Worm (Caenorhabditis elegans) whole organism, L2 larva: ENCODE data around the gene T24D3.2.
A peak's percentile ranks its signal among the peaks of the same experiment; 100 is the strongest.

Experiments
- C34F6.9 ChIP-seq: fragments of 150-350 bp; optimal IDR thresholded peaks from 2 replicates; lab custom pipeline; 2014; ENCODE audit warnings: missing biosample characterization, missing genetic modification characterization
- F13H6.1 ChIP-seq: sonication (generic microtip); optimal IDR thresholded peaks from 2 replicates; lab custom pipeline; 2016; ENCODE audit warnings: missing genetic modification characterization, missing compliant biosample characterization
- R02D3.7 ChIP-seq: fragments of 150-350 bp; optimal IDR thresholded peaks from 2 replicates; lab custom pipeline; 2014; ENCODE audit warnings: missing biosample characterization, missing genetic modification characterization
- ZK546.5 ChIP-seq: sonication (generic microtip); optimal IDR thresholded peaks from 2 replicates; lab custom pipeline; 2017; ENCODE audit warnings: missing biosample characterization, missing genetic modification characterization
- alr-1 ChIP-seq: fragments of 150-350 bp; optimal IDR thresholded peaks from 2 replicates; lab custom pipeline; 2014; ENCODE audit warnings: missing biosample characterization, missing genetic modification characterization
- ama-1 ChIP-seq: fragments of 150-350 bp; optimal IDR thresholded peaks from 2 replicates; lab custom pipeline; 2018; ENCODE audit warnings: inconsistent platforms
- blmp-1 ChIP-seq: sonication (generic microtip); optimal IDR thresholded peaks from 2 replicates; lab custom pipeline; 2017; ENCODE audit warnings: missing genetic modification characterization, mild to moderate bottlenecking, missing compliant biosample characterization, antibody characterized with exemption, moderate library complexity; ENCODE audit not compliant: insufficient read depth
- ceh-16 ChIP-seq: fragments of 150-350 bp; optimal IDR thresholded peaks from 2 replicates; lab custom pipeline; 2014; ENCODE audit warnings: missing biosample characterization, missing genetic modification characterization
- ceh-82 ChIP-seq: fragments of 150-350 bp; optimal IDR thresholded peaks from 2 replicates; lab custom pipeline; 2014; ENCODE audit warnings: missing biosample characterization, missing genetic modification characterization
- egl-27 ChIP-seq: sonication (generic microtip); optimal IDR thresholded peaks from 3 replicates; lab custom pipeline; 2017; ENCODE audit warnings: missing biosample characterization, missing genetic modification reagents, missing genetic modification characterization
- elt-1 ChIP-seq: fragments of 150-350 bp; optimal IDR thresholded peaks from 2 replicates; lab custom pipeline; 2014; ENCODE audit warnings: missing biosample characterization, missing genetic modification characterization
- elt-3 ChIP-seq: sonication (generic microtip); optimal IDR thresholded peaks from 2 replicates; lab custom pipeline; 2017; ENCODE audit warnings: missing biosample characterization, missing genetic modification characterization
- fos-1 ChIP-seq: fragments of 150-350 bp; optimal IDR thresholded peaks from 2 replicates; lab custom pipeline; 2014; ENCODE audit warnings: missing biosample characterization, missing genetic modification characterization
- lin-13 ChIP-seq: fragments of 150-350 bp; optimal IDR thresholded peaks from 2 replicates; lab custom pipeline; 2014; ENCODE audit warnings: missing biosample characterization, missing genetic modification reagents, missing genetic modification characterization
- lin-39 ChIP-seq: fragments of 150-350 bp; optimal IDR thresholded peaks from 2 replicates; lab custom pipeline; 2014; ENCODE audit warnings: missing biosample characterization, missing genetic modification reagents, missing genetic modification characterization
- lsy-2 ChIP-seq, 2 experiments: fragments of 150-350 bp in 1 of 2; sonication (generic microtip) in 1 of 2; optimal IDR thresholded peaks; 2 replicates each; lab custom pipeline; 2014 to 2017; ENCODE audit warnings: missing biosample characterization in 2 of 2, missing genetic modification characterization in 2 of 2
- mab-5 ChIP-seq: fragments of 150-350 bp; optimal IDR thresholded peaks from 2 replicates; lab custom pipeline; 2014; ENCODE audit warnings: missing biosample characterization, missing genetic modification characterization
- mbf-1 ChIP-seq: sonication (generic microtip); optimal IDR thresholded peaks from 2 replicates; lab custom pipeline; 2017; ENCODE audit warnings: missing biosample characterization, missing genetic modification characterization
- mdl-1 ChIP-seq, 2 experiments: fragments of 150-350 bp in 1 of 2; sonication (generic microtip) in 1 of 2; optimal IDR thresholded peaks; 2 replicates each; lab custom pipeline; 2017; ENCODE audit warnings: missing biosample characterization in 2 of 2, missing genetic modification characterization in 2 of 2
- nhr-10 ChIP-seq: sonication (generic microtip); optimal IDR thresholded peaks from 2 replicates; lab custom pipeline; 2017; ENCODE audit warnings: missing biosample characterization, missing genetic modification characterization
- nhr-11 ChIP-seq: fragments of 150-350 bp; optimal IDR thresholded peaks from 2 replicates; lab custom pipeline; 2014; ENCODE audit warnings: missing biosample characterization, missing genetic modification characterization
- nhr-12 ChIP-seq: fragments of 150-350 bp; optimal IDR thresholded peaks from 2 replicates; lab custom pipeline; 2014; ENCODE audit warnings: missing biosample characterization, missing genetic modification characterization
- nhr-129 ChIP-seq: fragments of 150-350 bp; optimal IDR thresholded peaks from 2 replicates; lab custom pipeline; 2014; ENCODE audit warnings: missing biosample characterization, missing genetic modification characterization
- nhr-21 ChIP-seq: fragments of 150-350 bp; optimal IDR thresholded peaks from 2 replicates; lab custom pipeline; 2014; ENCODE audit warnings: missing biosample characterization, missing genetic modification characterization
- nhr-23 ChIP-seq: fragments of 150-350 bp; optimal IDR thresholded peaks from 2 replicates; lab custom pipeline; 2014; ENCODE audit warnings: missing biosample characterization, missing genetic modification reagents, missing genetic modification characterization
- nhr-237 ChIP-seq: fragments of 150-350 bp; optimal IDR thresholded peaks from 2 replicates; lab custom pipeline; 2014; ENCODE audit warnings: missing biosample characterization, missing genetic modification characterization
- nhr-25 ChIP-seq: fragments of 150-350 bp; sonication (generic microtip); optimal IDR thresholded peaks from 3 replicates; lab custom pipeline; 2014; ENCODE audit warnings: missing biosample characterization, missing genetic modification characterization
- nhr-6 ChIP-seq: fragments of 150-350 bp; optimal IDR thresholded peaks from 2 replicates; lab custom pipeline; 2014; ENCODE audit warnings: missing biosample characterization, missing genetic modification characterization
- nhr-77 ChIP-seq: fragments of 150-350 bp; optimal IDR thresholded peaks from 2 replicates; lab custom pipeline; 2014; ENCODE audit warnings: missing biosample characterization, missing genetic modification characterization
- sem-4 ChIP-seq: fragments of 150-350 bp; optimal IDR thresholded peaks from 2 replicates; lab custom pipeline; 2014; ENCODE audit warnings: missing biosample characterization, missing genetic modification reagents, missing genetic modification characterization
- skn-1 ChIP-seq: sonication (generic microtip); optimal IDR thresholded peaks from 2 replicates; lab custom pipeline; 2017; ENCODE audit warnings: missing biosample characterization, missing genetic modification characterization
- sma-3 ChIP-seq: sonication (generic microtip); optimal IDR thresholded peaks from 2 replicates; lab custom pipeline; 2016; ENCODE audit warnings: missing genetic modification reagents, missing genetic modification characterization, missing compliant biosample characterization
- sma-9 ChIP-seq, 2 experiments: fragments of 150-350 bp in 1 of 2; sonication (generic microtip) in 1 of 2; optimal IDR thresholded peaks; 2 replicates each; lab custom pipeline; 2014 to 2016; ENCODE audit warnings: missing genetic modification characterization in 2 of 2, mild to moderate bottlenecking in 1 of 2, missing biosample characterization in 1 of 2, missing compliant biosample characterization in 1 of 2, missing genetic modification reagents in 1 of 2, moderate library complexity in 1 of 2
- unc-55 ChIP-seq: fragments of 150-350 bp; sonication (generic microtip); optimal IDR thresholded peaks from 3 replicates; lab custom pipeline; 2014; ENCODE audit warnings: missing biosample characterization, missing genetic modification reagents, missing genetic modification characterization
- unc-62 ChIP-seq: fragments of 150-350 bp; optimal IDR thresholded peaks from 2 replicates; lab custom pipeline; 2014; ENCODE audit warnings: missing biosample characterization, missing genetic modification reagents, missing genetic modification characterization
- ztf-11 ChIP-seq: sonication (generic microtip); optimal IDR thresholded peaks from 2 replicates; lab custom pipeline; 2017; ENCODE audit warnings: missing biosample characterization, missing genetic modification characterization
- ztf-4 ChIP-seq: fragments of 150-350 bp; optimal IDR thresholded peaks from 2 replicates; lab custom pipeline; 2014; ENCODE audit warnings: missing biosample characterization, missing genetic modification characterization

The T24D3.2 gene

DNA sequence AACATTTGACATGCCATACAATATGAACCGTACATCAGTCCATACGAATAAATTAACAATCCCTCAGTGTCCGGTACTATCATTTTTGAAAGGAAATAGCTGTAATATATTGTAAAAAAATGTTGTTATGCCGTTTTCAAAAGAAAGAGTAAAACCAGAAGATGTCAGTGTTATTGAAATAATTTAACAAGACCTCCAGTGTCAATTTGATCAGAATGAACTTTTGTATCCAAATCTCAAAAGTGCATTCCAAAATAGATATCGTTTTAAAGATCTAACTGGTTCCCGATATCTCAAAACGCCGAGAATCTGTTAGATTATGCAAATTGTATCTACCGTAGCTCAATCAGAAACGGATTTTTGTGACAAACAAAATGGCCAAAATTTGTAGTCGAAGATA, 36.0 kb downstream of the T24D3.2 start, which contains the start of gene odr-7:
odr-7 (minus strand) TSS at position 101 of the 400 bp plus-strand sequence.
- no peak for TF ChIP-seq nhr-11
- TF ChIP-seq nhr-21 (tag; lab: Kevin White, UChicago): no peak
- TF ChIP-seq skn-1: no peak
- no peak for TF ChIP-seq blmp-1
- TF ChIP-seq nhr-129 (tag; lab: Kevin White, UChicago): no peak
- no peak for TF ChIP-seq ama-1 (lab: Kevin White, UChicago)
- no peak for TF ChIP-seq nhr-10 (tag; lab: Kevin White, UChicago)
- TF ChIP-seq alr-1 (tag; lab: Kevin White, UChicago): no peak
- TF ChIP-seq ceh-82: no peak
- no peak for TF ChIP-seq nhr-23
- no peak for TF ChIP-seq elt-3 (tag; lab: Kevin White, UChicago)
- no peak for TF ChIP-seq nhr-12 (tag; lab: Kevin White, UChicago)
- no peak for TF ChIP-seq R02D3.7 (tag; lab: Kevin White, UChicago)
- no peak for TF ChIP-seq sma-3 (GFP tag; lab: Kevin White, UChicago)
- no peak for TF ChIP-seq ztf-4
- TF ChIP-seq lin-39 (tag; lab: Kevin White, UChicago): no peak
- no peak for TF ChIP-seq mbf-1 (tag; lab: Kevin White, UChicago)
- no peak for TF ChIP-seq F13H6.1 (tag; lab: Kevin White, UChicago)

DNA sequence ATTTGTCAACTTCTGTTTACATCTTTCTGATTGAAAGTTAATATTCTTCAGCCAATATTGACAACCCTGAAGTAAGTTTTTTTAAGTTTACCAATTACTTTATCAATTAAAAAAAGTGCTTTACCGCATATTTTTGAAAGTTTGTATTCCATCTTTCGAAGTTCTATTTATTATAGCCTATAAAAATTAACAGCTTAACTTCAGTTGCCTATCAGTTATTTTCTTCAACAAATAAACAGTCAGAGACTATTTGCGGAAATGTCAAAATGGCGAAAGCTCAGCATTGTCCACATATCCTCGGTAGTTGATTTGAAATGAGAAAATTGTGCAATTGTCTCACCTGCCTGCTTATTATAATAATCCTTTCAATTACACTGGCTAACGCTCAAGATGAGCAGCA, 38.0 kb downstream of the T24D3.2 start, which contains the start of gene T18D3.5:
T18D3.5 (plus strand) TSS at position 301 of the 400 bp plus-strand sequence.
- TF ChIP-seq ama-1 (lab: Kevin White, UChicago) (no peak), elt-1 (tag; lab: Kevin White, UChicago) (no peak), C34F6.9 (tag; lab: Kevin White, UChicago) (no peak), nhr-77 (tag; lab: Kevin White, UChicago) (no peak)

DNA sequence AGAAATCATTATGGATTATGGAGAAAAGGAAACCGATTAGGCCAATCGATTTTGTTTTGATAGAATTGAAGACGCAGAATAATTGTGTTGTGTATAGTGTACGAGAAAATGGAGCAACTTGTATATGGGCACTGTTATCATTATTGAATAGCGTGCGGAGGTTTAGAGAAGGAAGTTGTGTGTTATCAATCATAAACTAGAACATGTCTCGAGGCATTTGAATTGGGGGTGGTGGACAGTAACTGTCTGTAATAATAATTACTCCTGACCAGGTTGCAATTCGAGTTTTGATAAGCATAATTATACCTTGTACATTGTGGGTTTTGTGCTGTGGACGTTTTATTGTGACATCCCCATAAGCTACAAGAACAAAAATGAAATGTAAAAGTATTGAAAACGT, 41.2 kb downstream of the T24D3.2 start, which contains the start of gene cdf-2:
cdf-2 (minus strand) TSS at position 149 of the 400 bp plus-strand sequence.
- TF ChIP-seq nhr-21 (tag; lab: Kevin White, UChicago) (no peak), ZK546.5 (no peak), sma-9 (GFP tag; optimal IDR thresholded peaks at IDR 0.05; lab: Kevin White, UChicago) (peak; percentile 38), sma-9 (tag; optimal IDR thresholded peaks at IDR 0.05; lab: Kevin White, UChicago) (no peak), fos-1 (peak; percentile 46)

DNA sequence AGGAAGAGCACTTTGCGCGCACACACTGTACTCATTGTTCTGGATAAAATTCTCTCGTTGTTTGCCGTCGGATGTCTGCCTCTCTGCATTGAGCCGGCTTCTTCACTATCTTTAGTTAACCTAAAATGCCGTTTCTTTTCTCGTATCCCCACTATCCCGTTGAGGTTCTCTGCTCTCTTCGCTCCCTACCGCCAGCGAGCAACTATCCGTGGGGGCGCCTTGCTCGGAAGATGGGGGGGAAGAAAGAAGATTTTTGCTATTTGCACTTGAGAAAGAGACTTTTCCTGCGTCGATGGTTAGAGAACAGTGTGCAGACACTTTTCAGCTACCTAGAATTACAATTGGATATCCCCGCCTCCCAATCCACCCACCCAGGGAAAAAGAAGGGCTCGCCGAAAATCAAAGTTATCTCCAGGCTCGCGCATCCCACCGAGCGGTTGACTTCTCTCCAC, 42.2 kb downstream of the T24D3.2 start, which contains the start of gene myo-2:
myo-2 (plus strand) TSS at position 402 of the 452 bp plus-strand sequence.
- TF ChIP-seq F13H6.1 (tag; lab: Kevin White, UChicago) (peak; percentile 28), nhr-23 (no peak)

ce11 chrX:12469846-12470245, 44.3 kb downstream of the T24D3.2 start:
- TF ChIP-seq egl-27 (tag; lab: Kevin White, UChicago) (no peak), ztf-11 (tag; lab: Kevin White, UChicago) (no peak), nhr-6 (tag; lab: Kevin White, UChicago) (no peak), lsy-2 (tag; optimal IDR thresholded peaks at IDR 0.05; lab: Kevin White, UChicago) (no peak), nhr-25 (tag; lab: Kevin White, UChicago) (no peak)

DNA sequence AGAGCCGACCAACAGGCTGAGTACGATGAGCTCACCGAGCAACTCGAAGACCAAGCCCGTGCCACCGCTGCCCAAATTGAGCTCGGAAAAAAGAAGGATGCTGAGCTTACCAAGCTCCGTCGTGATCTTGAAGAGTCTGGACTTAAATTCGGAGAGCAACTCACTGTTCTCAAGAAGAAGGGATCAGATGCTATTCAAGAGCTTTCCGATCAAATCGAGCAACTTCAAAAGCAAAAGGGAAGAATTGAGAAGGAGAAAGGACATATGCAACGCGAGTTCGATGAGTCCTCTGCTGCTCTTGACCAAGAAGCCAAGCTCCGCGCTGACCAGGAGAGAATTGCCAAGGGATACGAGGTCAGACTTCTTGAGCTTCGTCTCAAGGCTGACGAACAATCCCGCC, 46.7 kb downstream of the T24D3.2 start:
- no peak for TF ChIP-seq ztf-11 (tag; lab: Kevin White, UChicago)
- no peak for TF ChIP-seq unc-55 (GFP tag; lab: Kevin White, UChicago)
- no peak for TF ChIP-seq sem-4 (tag; lab: Kevin White, UChicago)
- no peak for TF ChIP-seq unc-62
- no peak for TF ChIP-seq lin-13 (GFP tag; lab: Kevin White, UChicago)
- TF ChIP-seq mab-5 (tag; lab: Kevin White, UChicago): no peak
- no peak for TF ChIP-seq R02D3.7 (tag; lab: Kevin White, UChicago)
- TF ChIP-seq ceh-16: no peak
- TF ChIP-seq mdl-1 (tag; optimal IDR thresholded peaks at IDR 0.05; lab: Kevin White, UChicago): no peak
- no peak for TF ChIP-seq alr-1 (tag; lab: Kevin White, UChicago)
- TF ChIP-seq nhr-10 (tag; lab: Kevin White, UChicago): no peak
- TF ChIP-seq sma-9 (GFP tag; optimal IDR thresholded peaks at IDR 0.05; lab: Kevin White, UChicago): no peak
- no peak for TF ChIP-seq sma-9 (tag; optimal IDR thresholded peaks at IDR 0.05; lab: Kevin White, UChicago)
- TF ChIP-seq ceh-82: no peak
- TF ChIP-seq sma-3 (GFP tag; lab: Kevin White, UChicago): no peak
- no peak for TF ChIP-seq nhr-6 (tag; lab: Kevin White, UChicago)
- TF ChIP-seq mbf-1 (tag; lab: Kevin White, UChicago): no peak
- no peak for TF ChIP-seq C34F6.9 (tag; lab: Kevin White, UChicago)
- TF ChIP-seq nhr-237 (tag; lab: Kevin White, UChicago): no peak
